Fruit fly (Drosophila melanogaster): ENCODE results near the gene CG33111.

Gene CG33111

DNA sequence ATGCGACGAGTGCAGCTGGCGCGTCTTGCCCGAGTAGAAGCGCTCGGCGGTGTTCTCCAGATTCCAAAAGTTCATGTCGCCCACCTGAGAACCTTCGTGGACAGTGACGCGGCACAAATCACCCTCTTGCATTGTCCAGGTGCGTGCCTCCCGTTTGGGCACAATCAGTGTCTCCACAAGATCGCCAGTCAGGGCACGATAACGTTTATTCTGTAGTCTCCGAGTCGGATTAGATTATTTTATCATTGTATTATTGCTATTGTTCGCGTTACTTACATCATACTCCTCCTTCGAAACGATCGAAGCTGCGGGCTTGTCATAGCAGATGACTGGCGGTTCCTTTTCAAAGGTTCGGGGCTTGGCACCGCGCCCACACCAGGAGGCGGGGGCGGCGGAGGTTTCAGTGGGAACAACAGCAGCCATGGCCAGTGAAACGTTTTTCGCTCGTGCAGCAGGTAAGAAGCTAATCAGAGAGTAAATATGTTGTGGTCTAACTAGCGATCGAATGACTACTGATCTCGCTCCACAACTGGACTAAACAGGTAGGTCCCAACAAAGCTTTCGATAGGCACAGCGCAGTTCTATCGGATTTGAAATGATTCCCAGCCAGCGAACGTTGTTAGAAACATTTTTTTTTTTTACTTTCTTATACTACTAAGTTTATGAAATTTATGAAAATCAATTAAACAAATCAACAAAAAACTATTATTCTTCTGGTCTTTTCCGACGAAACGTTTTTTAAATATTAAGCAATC is 45.2 kb downstream of the CG33111 start, which contains the start of gene CG10208:
TSS of gene CG10208 (minus strand) at position 518 of the 755 bp plus-strand sequence.
- TF ChIP-seq Hr83 (GFP tag; optimal IDR thresholded peaks at IDR 0.05; ENCODE audit: poor library complexity, severe bottlenecking): peak; percentile 7
- TF ChIP-seq Mio (GFP tag; optimal IDR thresholded peaks at IDR 0.05): no peak
- peak; percentile 3 for TF ChIP-seq h (GFP tag; optimal IDR thresholded peaks at IDR 0.05)
- no peak for TF ChIP-seq CrebA (GFP tag; optimal IDR thresholded peaks at IDR 0.05; ENCODE audit: borderline replicate concordance)
- no peak for TF ChIP-seq Rel (GFP tag; optimal IDR thresholded peaks at IDR 0.05)
- TF ChIP-seq Rel (tag; optimal IDR thresholded peaks at IDR 0.05): peak; percentile 47

DNA sequence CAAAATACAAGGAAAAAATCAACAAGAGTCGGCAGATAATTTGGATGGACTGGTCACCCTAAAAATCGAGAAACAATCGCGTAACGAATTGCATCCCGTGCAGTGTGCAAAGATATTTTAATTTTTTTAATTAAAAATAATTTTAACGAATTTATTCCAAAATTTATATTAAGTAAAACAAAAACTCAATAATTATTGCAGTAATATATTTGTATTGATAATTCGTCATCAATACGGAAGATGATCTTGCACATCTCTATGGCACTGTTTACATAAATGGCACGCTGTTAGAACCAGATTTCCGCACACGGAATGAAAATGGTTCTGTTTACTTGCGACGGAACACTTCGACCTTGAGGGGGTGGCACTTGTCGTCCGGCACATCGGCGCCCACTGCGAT is 46.2 kb downstream of the CG33111 start, which contains the start of gene tst:
TSS of gene tst (minus strand) at position 52 of the 400 bp plus-strand sequence.
- TF ChIP-seq CG9705 (GFP tag; optimal IDR thresholded peaks at IDR 0.05): peak; percentile 45
- no peak for TF ChIP-seq tai (GFP tag; optimal IDR thresholded peaks at IDR 0.05)
- peak in 1 of 2 experiments; percentile 94 for TF ChIP-seq foxo (GFP tag; optimal IDR thresholded peaks at IDR 0.05)
- no peak for TF ChIP-seq Jra (GFP tag; optimal IDR thresholded peaks at IDR 0.05)
- peak; percentile 84 for TF ChIP-seq Sp1 (GFP tag; optimal IDR thresholded peaks at IDR 0.05)
- no peak for TF ChIP-seq Rel (GFP tag; optimal IDR thresholded peaks at IDR 0.05)
- peak; percentile 70 for TF ChIP-seq Rel (tag; optimal IDR thresholded peaks at IDR 0.05)
- TF ChIP-seq OdsH (GFP tag; optimal IDR thresholded peaks at IDR 0.05): peak; percentile 86
- peak; percentile 43 for TF ChIP-seq GATAd (GFP tag; optimal IDR thresholded peaks at IDR 0.05)
- TF ChIP-seq psq (GFP tag; optimal IDR thresholded peaks at IDR 0.05): peak; percentile 88
- peak; percentile 22 for TF ChIP-seq Hr83 (GFP tag; optimal IDR thresholded peaks at IDR 0.05; ENCODE audit: poor library complexity, severe bottlenecking)
- TF ChIP-seq br (GFP tag; optimal IDR thresholded peaks at IDR 0.05): peak; percentile 69
- peak; percentile 84 for TF ChIP-seq dmrt93B (GFP tag; optimal IDR thresholded peaks at IDR 0.05)
- TF ChIP-seq Hr78 (GFP tag; optimal IDR thresholded peaks at IDR 0.05): no peak
- peak; percentile 92 for TF ChIP-seq HLH106 (tag; optimal IDR thresholded peaks at IDR 0.05)
- no peak for TF ChIP-seq pan (optimal IDR thresholded peaks at IDR 0.05)
- TF ChIP-seq Abd-B (GFP tag; optimal IDR thresholded peaks at IDR 0.05): no peak
- TF ChIP-seq sv (GFP tag; optimal IDR thresholded peaks at IDR 0.05): peak; percentile 58
- TF ChIP-seq h (GFP tag; optimal IDR thresholded peaks at IDR 0.05): peak; percentile 85
- TF ChIP-seq CrebA (GFP tag; optimal IDR thresholded peaks at IDR 0.05; ENCODE audit: borderline replicate concordance): no peak
- TF ChIP-seq fru (GFP tag; optimal IDR thresholded peaks at IDR 0.05): peak; percentile 80
- TF ChIP-seq ey (GFP tag; optimal IDR thresholded peaks at IDR 0.05): peak; percentile 68
- TF ChIP-seq rgr (GFP tag; optimal IDR thresholded peaks at IDR 0.05): peak; percentile 92

DNA sequence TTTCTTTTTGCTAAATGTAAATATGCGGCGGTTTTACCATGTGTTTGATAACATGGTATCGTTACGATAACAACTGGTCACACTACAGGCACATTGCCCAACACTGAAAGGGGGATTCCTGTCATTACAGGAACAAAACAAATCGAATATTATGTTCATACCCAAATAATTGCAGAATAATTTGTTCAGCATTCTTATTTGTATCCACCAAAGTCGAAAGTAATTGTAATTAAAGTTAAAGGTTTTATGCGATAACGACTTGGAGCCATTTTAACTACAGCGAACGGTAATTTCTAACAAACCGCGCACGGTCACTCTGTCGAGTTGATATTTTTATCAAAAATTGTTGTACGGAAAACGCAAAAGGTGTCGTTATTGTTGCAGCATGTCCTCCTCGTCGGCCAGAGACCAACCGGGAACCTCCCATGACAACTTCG is 51.6 kb downstream of the CG33111 start, which contains the start of the genes CG10214 and CG10375:
TSS of gene CG10214 (minus strand) at position 72 of the 437 bp plus-strand sequence.
TSS of gene CG10375 (plus strand) at position 296 of the 437 bp plus-strand sequence.
- no peak for TF ChIP-seq Rel (GFP tag; optimal IDR thresholded peaks at IDR 0.05)
- TF ChIP-seq Rel (tag; optimal IDR thresholded peaks at IDR 0.05): peak; percentile 95
- TF ChIP-seq dmrt93B (GFP tag; optimal IDR thresholded peaks at IDR 0.05): peak; percentile 26
- TF ChIP-seq CG32264 (GFP tag; optimal IDR thresholded peaks at IDR 0.05): peak; percentile 59
- TF ChIP-seq br (GFP tag; optimal IDR thresholded peaks at IDR 0.05): peak; percentile 66
- TF ChIP-seq Hr83 (GFP tag; optimal IDR thresholded peaks at IDR 0.05; ENCODE audit: poor library complexity, severe bottlenecking): peak; percentile 72
- TF ChIP-seq usp (GFP tag; optimal IDR thresholded peaks at IDR 0.05): no peak
- TF ChIP-seq fru (GFP tag; optimal IDR thresholded peaks at IDR 0.05): peak; percentile 75
- TF ChIP-seq Dfd (GFP tag; optimal IDR thresholded peaks at IDR 0.05): no peak
- TF ChIP-seq Jra (GFP tag; optimal IDR thresholded peaks at IDR 0.05): peak; percentile 67
- no peak for TF ChIP-seq brk (GFP tag; optimal IDR thresholded peaks at IDR 0.05)
- peak; percentile 79 for TF ChIP-seq ey (GFP tag; optimal IDR thresholded peaks at IDR 0.05)
- TF ChIP-seq CG9705 (GFP tag; optimal IDR thresholded peaks at IDR 0.05): peak; percentile 51
- TF ChIP-seq Mio (GFP tag; optimal IDR thresholded peaks at IDR 0.05): peak; percentile 21
- TF ChIP-seq GATAd (GFP tag; optimal IDR thresholded peaks at IDR 0.05): peak; percentile 22
- peak; percentile 75 for TF ChIP-seq sv (GFP tag; optimal IDR thresholded peaks at IDR 0.05)
- no peak for TF ChIP-seq CrebA (GFP tag; optimal IDR thresholded peaks at IDR 0.05; ENCODE audit: borderline replicate concordance)
- peak; percentile 71 for TF ChIP-seq Sp1 (GFP tag; optimal IDR thresholded peaks at IDR 0.05)
- TF ChIP-seq OdsH (GFP tag; optimal IDR thresholded peaks at IDR 0.05): peak; percentile 68
- peak in 1 of 2 experiments; percentile 86 for TF ChIP-seq foxo (GFP tag; optimal IDR thresholded peaks at IDR 0.05)
- peak; percentile 86 for TF ChIP-seq rgr (GFP tag; optimal IDR thresholded peaks at IDR 0.05)
- TF ChIP-seq h (GFP tag; optimal IDR thresholded peaks at IDR 0.05): peak; percentile 82
- no peak for TF ChIP-seq sage (GFP tag; optimal IDR thresholded peaks at IDR 0.05)
- TF ChIP-seq Myc (optimal IDR thresholded peaks at IDR 0.05): peak; percentile 62
- TF ChIP-seq pan (optimal IDR thresholded peaks at IDR 0.05): no peak
- peak; percentile 68 for TF ChIP-seq HLH106 (tag; optimal IDR thresholded peaks at IDR 0.05)
- TF ChIP-seq psq (GFP tag; optimal IDR thresholded peaks at IDR 0.05): peak; percentile 51
- TF ChIP-seq woc (GFP tag; optimal IDR thresholded peaks at IDR 0.05): peak; percentile 53
- TF ChIP-seq dsf (GFP tag; optimal IDR thresholded peaks at IDR 0.05; ENCODE audit: borderline replicate concordance): no peak

Measured in whole organism, wandering third instar larva.